Worm (Caenorhabditis elegans): ENCODE measurements around the gene sri-26.

DNA sequence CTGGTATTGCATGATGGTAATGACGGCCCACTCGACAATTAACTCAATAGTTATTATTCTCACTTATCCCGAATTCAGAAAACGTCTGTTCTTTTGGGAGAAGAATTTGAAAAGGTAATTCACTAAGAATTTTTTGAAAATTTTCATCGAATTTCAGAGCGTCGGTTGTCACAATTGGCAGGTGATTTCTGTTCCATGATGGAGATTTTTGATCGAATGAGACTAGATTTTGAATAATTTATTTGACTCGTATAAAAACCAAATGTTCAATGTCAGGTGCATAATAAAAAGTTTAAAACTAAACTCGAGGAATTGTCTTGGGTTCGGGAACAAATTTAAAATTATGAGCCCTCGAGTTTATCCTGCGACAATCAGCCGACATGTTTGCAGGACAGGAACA, 1.4 kb downstream of the sri-26 start, which contains the start of gene sri-25:
- no peak for TF ChIP-seq lin-13 (tag; optimal IDR thresholded peaks at IDR 0.05)
- TF ChIP-seq nhr-2 (tag; optimal IDR thresholded peaks at IDR 0.05) = no peak
- no peak for TF ChIP-seq lin-32 (GFP tag; optimal IDR thresholded peaks at IDR 0.05)
- no peak for TF ChIP-seq pha-4 (tag; optimal IDR thresholded peaks at IDR 0.05)
- no peak for TF ChIP-seq hlh-1 (tag; optimal IDR thresholded peaks at IDR 0.05)
- no peak for TF ChIP-seq nhr-12 (tag; optimal IDR thresholded peaks at IDR 0.05)
- no peak for TF ChIP-seq lsy-2 (tag; optimal IDR thresholded peaks at IDR 0.05)
- no peak for TF ChIP-seq snpc-4 (tag; optimal IDR thresholded peaks at IDR 0.05)
